Fruit fly (Drosophila melanogaster) S2 (cell line): ENCODE results near the gene CG6071.

ENCODE experiments used
- CG8478 ChIP-seq: fragments of >200 bp; optimal IDR thresholded peaks from 2 replicates; lab custom pipeline; 2018
- CTCF ChIP-seq, 2 experiments: fragments of >200 bp; optimal IDR thresholded peaks; 2 replicates each; lab custom pipeline; 2018

DNA sequence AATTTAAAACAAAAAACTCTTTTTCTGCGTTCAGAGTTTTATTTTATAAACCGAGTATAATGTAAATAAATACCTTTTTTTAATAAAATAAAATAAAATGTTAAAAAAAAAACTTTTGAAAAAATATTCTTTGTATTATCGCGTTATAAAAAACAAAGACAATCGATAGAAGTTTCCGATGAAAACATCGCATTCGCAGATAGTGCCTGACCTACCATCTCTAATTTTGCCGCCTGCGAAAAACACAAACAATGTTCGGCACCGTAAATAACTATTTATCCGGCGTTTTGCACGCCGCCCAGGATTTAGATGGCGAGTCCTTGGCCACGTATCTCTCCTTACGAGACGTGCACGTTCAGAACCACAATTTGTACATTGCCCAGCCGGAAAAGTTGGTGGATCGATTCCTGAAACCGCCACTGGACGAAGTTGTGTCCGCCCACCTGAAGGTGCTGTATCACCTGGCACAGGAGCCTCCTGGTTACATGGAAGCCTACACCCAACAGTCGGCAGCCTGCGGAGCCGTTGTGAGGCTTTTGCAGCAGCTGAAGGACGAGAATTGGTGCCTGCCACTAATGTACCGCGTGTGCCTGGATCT, 19.5 kb downstream of the CG6071 start, which contains the start of gene PCID2:
- TF ChIP-seq CG8478 (lab: Kevin White, UChicago), result no peak
- no peak for TF ChIP-seq CTCF (optimal IDR thresholded peaks at IDR 0.05; lab: Kevin White, UChicago)
